Worm (Caenorhabditis elegans): Measurements from ENCODE around the gene M01H9.10.

The M01H9.10 gene

ce11 chrIV:4472418-4473173, 7.3 kb downstream of the M01H9.10 start:
- TF ChIP-seq fos-1 (tag; optimal IDR thresholded peaks at IDR 0.05) (no peak), ceh-62 (tag; optimal IDR thresholded peaks at IDR 0.05) (no peak), lsy-2 (tag; optimal IDR thresholded peaks at IDR 0.05) (no peak), nhr-10 (tag; optimal IDR thresholded peaks at IDR 0.05) (no peak), daf-12 (tag; optimal IDR thresholded peaks at IDR 0.05) (no peak), lir-3 (tag; optimal IDR thresholded peaks at IDR 0.05) (no peak), arid-1 (GFP tag; conservative IDR thresholded peaks at IDR 0.05) (no peak), D1046.2 (GFP tag; IDR thresholded peaks at IDR 0.05) (no peak), daf-19 (GFP tag; conservative IDR thresholded peaks at IDR 0.05) (no peak), dmd-9 (GFP tag; IDR thresholded peaks at IDR 0.05) (peak; percentile 60; the same call in 1 of the 2 replicates), zag-1 (tag; optimal IDR thresholded peaks at IDR 0.05) (no peak), hif-1 (tag; optimal IDR thresholded peaks at IDR 0.05) (no peak), saeg-2 (GFP tag; IDR thresholded peaks at IDR 0.05) (no peak), gei-8 (GFP tag; optimal IDR thresholded peaks at IDR 0.05) (no peak), ama-1 (optimal IDR thresholded peaks at IDR 0.05) (peak; percentile 70), F26F4.8 (GFP tag; conservative IDR thresholded peaks at IDR 0.05) (no peak), mdl-1 (tag; optimal IDR thresholded peaks at IDR 0.05) (peak in 1 of 2 experiments; percentile 76), nhr-76 (tag; optimal IDR thresholded peaks at IDR 0.05) (no peak), spr-3 (GFP tag; optimal IDR thresholded peaks at IDR 0.05) (peak; percentile 13), jun-1 (tag; optimal IDR thresholded peaks at IDR 0.05) (no peak), cey-2 (tag; optimal IDR thresholded peaks at IDR 0.05; ENCODE audit: borderline replicate concordance, insufficient read depth) (no peak), aly-2 (tag; optimal IDR thresholded peaks at IDR 0.05) (no peak), dmd-6 (GFP tag; IDR thresholded peaks at IDR 0.05) (peak; percentile 38), ces-1 (GFP tag; optimal IDR thresholded peaks at IDR 0.05) (no peak), nhr-11 (tag; optimal IDR thresholded peaks at IDR 0.05) (peak; percentile 17), vab-7 (GFP tag; IDR thresholded peaks at IDR 0.05) (no peak), lin-1 (GFP tag; IDR thresholded peaks at IDR 0.05) (no peak), madf-5 (GFP tag; IDR thresholded peaks at IDR 0.05) (no peak), unc-62 (GFP tag; optimal IDR thresholded peaks at IDR 0.05 in 1 of 2) (peak in 1 of 2 experiments; percentile 98), unc-62 (tag; optimal IDR thresholded peaks at IDR 0.05) (no peak), skn-1 (tag; optimal IDR thresholded peaks at IDR 0.05) (no peak), ceh-28 (tag; optimal IDR thresholded peaks at IDR 0.05) (no peak), php-3 (GFP tag; IDR thresholded peaks at IDR 0.05) (no peak; the same call in 1 of the 2 replicates), nhr-42 (GFP tag; IDR thresholded peaks at IDR 0.05) (no peak), Y75B8A.6 (GFP tag; IDR thresholded peaks at IDR 0.05) (peak; percentile 34; the same call in 1 of the 2 replicates), dpl-1 (GFP tag; optimal IDR thresholded peaks at IDR 0.05) (no peak), aha-1 (tag) (peak; percentile 97), dve-1 (tag; optimal IDR thresholded peaks at IDR 0.05; ENCODE audit: insufficient read depth) (peak; percentile 36), R02D3.7 (tag; optimal IDR thresholded peaks at IDR 0.05) (no peak), nhr-41 (GFP tag; IDR thresholded peaks at IDR 0.05) (no peak), ceh-44 (GFP tag; IDR thresholded peaks at IDR 0.05) (no peak), F10B5.3 (tag; optimal IDR thresholded peaks at IDR 0.05) (no peak), mep-1 (tag; optimal IDR thresholded peaks at IDR 0.05) (peak; percentile 44), nhr-77 (tag; optimal IDR thresholded peaks at IDR 0.05) (no peak), ztf-11 (tag; optimal IDR thresholded peaks at IDR 0.05) (no peak), hlh-30 (tag; optimal IDR thresholded peaks at IDR 0.05; ENCODE audit: insufficient read depth) (peak; percentile 84), ceh-32 (tag; optimal IDR thresholded peaks at IDR 0.05; ENCODE audit: poor library complexity) (no peak), hlh-11 (tag; optimal IDR thresholded peaks at IDR 0.05) (peak; percentile 62), hmg-1.1 (GFP tag; IDR thresholded peaks at IDR 0.05) (peak; percentile 17; the same call in 1 of the 2 replicates), zfp-2 (tag; optimal IDR thresholded peaks at IDR 0.05) (no peak), F37D6.2 (tag; optimal IDR thresholded peaks at IDR 0.05) (no peak)

Data from whole organism, L4 larva.